Fruit fly (Drosophila melanogaster): ENCODE measurements around the gene PIG-C.

dm6 chr3L:3308676-3309613, 10.1 kb downstream of the PIG-C start:
- TF ChIP-seq CG8632 (GFP tag; optimal IDR thresholded peaks at IDR 0.05) (no peak), CG16779 (tag; optimal IDR thresholded peaks at IDR 0.05) (no peak), Lpt (GFP tag; optimal IDR thresholded peaks at IDR 0.05) (no peak), CG6808 (GFP tag; optimal IDR thresholded peaks at IDR 0.05) (no peak), Eip93F (GFP tag; optimal IDR thresholded peaks at IDR 0.05) (no peak), Gug (GFP tag; IDR thresholded peaks at IDR 0.05) (no peak), spab (GFP tag; optimal IDR thresholded peaks at IDR 0.05) (no peak)
